Worm (Caenorhabditis elegans) whole organism, L4/young adult: ENCODE results near the gene ttll-15.

Experiments used
- W03F9.2 ChIP-seq: fragments of 150-350 bp; optimal IDR thresholded peaks from 2 replicates; lab custom pipeline; 2014; ENCODE audit warnings: missing biosample characterization, missing genetic modification characterization
- dao-5 ChIP-seq: sonication (generic microtip); optimal IDR thresholded peaks from 2 replicates; lab custom pipeline; 2016; ENCODE audit warnings: missing genotype, missing genetic modification characterization, moderate library complexity, missing compliant biosample characterization
- him-1 ChIP-seq: sonication (generic microtip); optimal IDR thresholded peaks from 2 replicates; lab custom pipeline; 2016; ENCODE audit warnings: missing genotype, missing genetic modification reagents, missing genetic modification characterization, missing compliant biosample characterization

ttll-15 gene

ce11 chrV:10381726-10382125, 23.4 kb downstream of the ttll-15 start, which contains the start of gene abu-1:
TSS of gene abu-1 (minus strand) at chrV:10381826.
- TF ChIP-seq W03F9.2: no peak
- TF ChIP-seq dao-5 (tag; lab: Kevin White, UChicago): no peak
- TF ChIP-seq him-1: no peak

DNA sequence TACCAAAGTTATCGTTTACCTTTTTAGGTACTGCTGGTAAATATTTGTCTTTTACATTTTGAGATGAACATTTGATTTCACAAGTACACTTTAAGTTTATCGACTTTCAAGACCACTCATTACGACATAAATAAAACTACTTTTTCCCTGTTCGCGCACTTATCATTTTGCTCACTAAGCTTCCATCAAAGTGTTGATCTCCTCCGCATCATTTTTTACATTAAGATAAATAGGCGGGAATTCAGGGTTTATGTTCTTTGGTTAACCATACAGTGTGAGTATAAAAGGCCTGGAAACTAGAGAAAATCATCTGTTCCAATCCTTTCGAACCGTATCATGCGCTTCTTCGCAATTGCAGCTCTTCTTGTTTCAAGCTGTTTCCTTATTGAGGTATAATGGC, 23.8 kb downstream of the ttll-15 start, which contains the start of gene pqn-2:
Gene pqn-2, plus strand, starts transcription at position 301 of the 400 bp plus-strand sequence.
- TF ChIP-seq dao-5 (tag; lab: Kevin White, UChicago) (no peak), him-1 (no peak), W03F9.2 (no peak)

ce11 chrV:10383950-10384349, 25.6 kb downstream of the ttll-15 start, which contains the start of gene spe-10:
TSS of gene spe-10 (plus strand) at chrV:10384250.
- TF ChIP-seq W03F9.2 (no peak), dao-5 (tag; lab: Kevin White, UChicago) (no peak), him-1 (no peak)

ce11 chrV:10387412-10387811, 29.1 kb downstream of the ttll-15 start:
- TF ChIP-seq him-1 (no peak), W03F9.2 (no peak), dao-5 (tag; lab: Kevin White, UChicago) (no peak)

DNA sequence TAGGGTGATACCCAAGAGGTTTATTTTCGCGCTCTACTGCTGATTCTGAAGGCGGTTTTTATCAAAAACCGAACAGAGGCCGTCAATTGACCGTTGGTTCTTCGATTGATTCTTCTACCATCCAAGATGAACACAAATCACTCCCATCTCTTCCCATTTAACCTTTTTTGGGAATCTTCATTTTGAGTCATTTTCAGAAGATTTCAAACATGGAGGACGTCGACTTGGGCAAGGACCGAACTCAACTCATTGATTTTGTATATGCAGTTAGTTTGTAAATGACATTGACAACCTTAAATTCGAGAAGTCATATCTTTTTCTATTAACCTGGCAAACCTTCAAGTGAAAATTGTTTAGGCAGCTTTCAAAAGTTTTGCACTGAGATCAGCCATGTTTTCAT, 30.0 kb downstream of the ttll-15 start, which contains the start of gene AC3.5:
Gene AC3.5, plus strand, starts transcription at position 210 of the 400 bp plus-strand sequence.
- TF ChIP-seq him-1: no peak
- TF ChIP-seq dao-5 (tag; lab: Kevin White, UChicago): no peak
- no peak for TF ChIP-seq W03F9.2

ce11 chrV:10393708-10394107, 35.4 kb downstream of the ttll-15 start:
- TF ChIP-seq him-1: no peak
- no peak for TF ChIP-seq dao-5 (tag; lab: Kevin White, UChicago)

DNA sequence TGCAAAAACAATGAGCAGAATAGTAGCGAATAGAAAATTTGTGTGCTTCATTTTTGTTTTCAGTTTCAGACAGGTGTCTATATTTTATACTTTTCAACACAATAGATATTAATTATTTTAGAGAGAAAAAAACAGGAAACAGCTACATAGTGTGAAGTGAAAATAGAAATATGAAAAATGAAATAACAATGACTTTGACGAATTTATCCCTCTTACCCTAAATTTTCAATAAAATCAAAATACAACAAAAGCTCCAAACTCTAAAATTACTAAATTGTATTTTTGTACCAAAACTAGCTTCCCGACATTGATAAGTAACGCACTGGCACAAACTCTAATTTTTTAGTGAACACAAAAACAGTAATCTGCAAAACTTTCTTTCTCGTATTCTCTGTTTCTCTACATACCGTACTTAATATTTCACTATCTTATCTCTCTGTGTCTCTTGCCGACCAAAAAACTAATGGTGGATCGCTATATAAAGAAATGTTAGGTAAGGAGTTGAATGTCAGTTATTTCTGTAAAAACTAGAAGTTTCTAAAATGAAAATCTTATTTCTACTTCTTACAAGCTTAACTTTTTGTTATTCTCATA, 36.9 kb downstream of the ttll-15 start, which contains the start of the genes col-151 and ugt-1:
Gene col-151, minus strand, starts transcription at position 51 of the 594 bp plus-strand sequence.
Gene ugt-1, plus strand, starts transcription at position 491 of the 594 bp plus-strand sequence.
- no peak for TF ChIP-seq him-1
- no peak for TF ChIP-seq W03F9.2
- no peak for TF ChIP-seq dao-5 (tag; lab: Kevin White, UChicago)

- TF ChIP-seq him-1 (no peak), W03F9.2 (no peak), dao-5 (tag; lab: Kevin White, UChicago) (no peak)
These were observed 40.1 kb downstream of the ttll-15 start, which contains the start of gene ugt-2 for ce11 chrV:10398431-10398830. TSS of gene ugt-2 (plus strand) at chrV:10398801.

ce11 chrV:10399290-10399689, 41.0 kb downstream of the ttll-15 start:
- TF ChIP-seq W03F9.2 (no peak), dao-5 (tag; lab: Kevin White, UChicago) (no peak), him-1 (no peak)

DNA sequence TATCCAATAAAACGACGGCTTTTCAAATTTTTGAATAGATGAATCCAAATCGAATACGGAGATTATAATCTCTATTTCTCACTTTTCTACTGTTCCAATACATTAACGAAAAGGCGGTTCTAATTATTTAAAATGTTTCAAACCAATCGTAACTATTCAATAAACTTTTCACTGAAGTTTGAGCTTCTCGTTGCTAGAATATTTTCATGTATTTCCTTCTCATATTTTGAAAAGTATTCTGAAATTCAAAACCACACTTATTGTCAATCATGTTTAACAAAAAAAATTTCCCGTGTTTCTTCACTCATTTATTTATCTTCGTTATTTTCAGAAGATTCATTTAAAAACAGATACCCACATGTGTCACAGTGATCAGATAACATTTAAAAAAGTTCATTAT, 44.5 kb downstream of the ttll-15 start, which contains the start of gene F15H10.8:
Gene F15H10.8, minus strand, starts transcription at position 101 of the 400 bp plus-strand sequence.
- TF ChIP-seq him-1 (no peak), dao-5 (tag; lab: Kevin White, UChicago) (no peak), W03F9.2 (no peak)

DNA sequence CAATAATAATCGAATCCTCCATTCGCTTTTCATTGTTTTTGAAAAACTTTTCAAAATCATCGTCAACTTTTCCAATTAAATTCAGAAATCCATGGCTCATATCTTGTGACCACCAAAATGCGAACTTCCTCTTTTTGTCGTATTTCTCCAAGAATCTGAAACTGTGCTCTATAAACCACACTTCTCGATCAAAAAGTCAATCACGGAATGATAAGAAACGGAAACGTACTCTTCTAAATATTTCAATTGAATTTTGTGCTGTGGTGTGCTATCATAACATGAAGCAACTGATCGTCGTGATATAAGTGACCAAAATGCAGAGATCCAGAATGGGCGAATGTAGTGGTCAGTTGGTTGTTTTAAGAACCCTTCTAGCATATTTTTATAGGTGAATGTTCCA, 46.4 kb downstream of the ttll-15 start:
- TF ChIP-seq him-1 (no peak), W03F9.2 (no peak), dao-5 (tag; lab: Kevin White, UChicago) (no peak)

DNA sequence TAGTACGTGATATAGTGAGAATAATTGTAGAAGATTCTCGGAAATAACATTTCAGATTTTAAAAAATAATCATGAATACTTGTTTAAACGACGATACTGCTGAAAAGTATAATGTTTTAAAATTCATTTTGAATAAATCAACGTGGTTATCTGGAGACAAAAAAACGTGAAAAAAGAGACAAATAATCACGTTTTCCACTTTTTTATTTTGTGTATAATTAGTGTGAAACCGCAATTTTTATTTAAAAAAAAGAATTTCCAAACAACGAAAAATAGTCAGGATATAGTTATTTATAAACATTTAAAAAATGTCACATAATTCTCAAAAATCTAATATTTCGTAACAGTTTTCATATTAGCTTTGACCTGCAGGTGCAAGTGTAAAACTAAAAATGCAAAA, 48.0 kb downstream of the ttll-15 start, which contains the start of gene F15H10.7:
Gene F15H10.7, minus strand, starts transcription at position 101 of the 400 bp plus-strand sequence.
- no peak for TF ChIP-seq dao-5 (tag; lab: Kevin White, UChicago)
- TF ChIP-seq W03F9.2: no peak
- no peak for TF ChIP-seq him-1

- TF ChIP-seq W03F9.2 (no peak), dao-5 (tag; lab: Kevin White, UChicago) (no peak), him-1 (no peak)
These were observed 51.8 kb downstream of the ttll-15 start, which contains the start of gene F15H10.12 for ce11 chrV:10410030-10410713. TSS of gene F15H10.12 (minus strand) at chrV:10410080.
